In genomic region chr3L:1247627-1248295, dm6 we compare ENCODE assay signal across 1 fruit fly cellular context.
TF ChIP-seq lines count a peak whose summit lies in the region.

Gene Psf1, minus strand, starts transcription at chr3L:1247677.
Gene Sac1, plus strand, starts transcription at chr3L:1247817.

TF ChIP-seq in whole organism, embryonic, 481 proteins besides CTCF, POLR2A, EP300 and RAD21 (continued from another document and continues in another):
- TF ChIP-seq Sox102F (GFP tag; optimal IDR thresholded peaks at IDR 0.05; lab: Kevin White, UChicago) (peak; percentile 32), BEAF-32 (GFP tag; optimal IDR thresholded peaks at IDR 0.05; lab: Kevin White, UChicago) (peak; percentile 97), otp (GFP tag; IDR thresholded peaks at IDR 0.05; lab: Robert Waterston, UW) (no peak), CG15514 (GFP tag; optimal IDR thresholded peaks at IDR 0.05; lab: Kevin White, UChicago) (peak; percentile 56), D (optimal IDR thresholded peaks at IDR 0.05; lab: Kevin White, UChicago) (peak; percentile 5), D (GFP tag; optimal IDR thresholded peaks at IDR 0.05; lab: Kevin White, UChicago) (no peak), Xrp1 (GFP tag; IDR thresholded peaks at IDR 0.05; lab: Robert Waterston, UW) (peak; percentile 45; the same call in 1 of the 2 replicates), CG6683 (GFP tag; optimal IDR thresholded peaks at IDR 0.05; lab: Kevin White, UChicago) (no peak), Fer1 (GFP tag; optimal IDR thresholded peaks at IDR 0.05; lab: Kevin White, UChicago) (no peak), CG12104 (GFP tag; optimal IDR thresholded peaks at IDR 0.05; lab: Kevin White, UChicago) (no peak), crp (GFP tag; optimal IDR thresholded peaks at IDR 0.05; lab: Kevin White, UChicago) (peak in 1 of 2 experiments; percentile 12), CG14441 (GFP tag; IDR thresholded peaks at IDR 0.05; lab: Robert Waterston, UW) (peak; percentile 13; the same call in 1 of the 2 replicates), CG4282 (GFP tag; optimal IDR thresholded peaks at IDR 0.05; lab: Kevin White, UChicago) (no peak), sob (GFP tag; IDR thresholded peaks at IDR 0.05; lab: Robert Waterston, UW) (no peak; the same call in 1 of the 2 replicates), CG33557 (GFP tag; optimal IDR thresholded peaks at IDR 0.05; lab: Kevin White, UChicago) (peak; percentile 50), E2f1 (GFP tag; IDR thresholded peaks at IDR 0.05; lab: Robert Waterston, UW) (peak; percentile 62), salm (tag; optimal IDR thresholded peaks at IDR 0.05; lab: Kevin White, UChicago) (no peak), Fer2 (tag; optimal IDR thresholded peaks at IDR 0.05; lab: Kevin White, UChicago) (no peak), CG3163 (GFP tag; optimal IDR thresholded peaks at IDR 0.05; lab: Kevin White, UChicago) (peak; percentile 32), CG6254 (GFP tag; optimal IDR thresholded peaks at IDR 0.05; lab: Kevin White, UChicago) (no peak), toy (GFP tag; IDR thresholded peaks at IDR 0.05; lab: Robert Waterston, UW) (no peak), CG17568 (GFP tag; optimal IDR thresholded peaks at IDR 0.05; lab: Kevin White, UChicago) (no peak), Sin3A (optimal IDR thresholded peaks at IDR 0.05; lab: Kevin White, UChicago) (peak; percentile 99), Hsf (GFP tag; optimal IDR thresholded peaks at IDR 0.05; lab: Kevin White, UChicago) (peak; percentile 57), CG2116 (GFP tag; optimal IDR thresholded peaks at IDR 0.05; lab: Kevin White, UChicago) (peak; percentile 61), CG34376 (GFP tag; optimal IDR thresholded peaks at IDR 0.05; lab: Kevin White, UChicago) (no peak), Dfd (GFP tag; optimal IDR thresholded peaks at IDR 0.05; lab: Kevin White, UChicago) (no peak), Camta (GFP tag; optimal IDR thresholded peaks at IDR 0.05; lab: Kevin White, UChicago) (peak; percentile 2), Deaf1 (tag; optimal IDR thresholded peaks at IDR 0.05; lab: Kevin White, UChicago) (no peak), CG11093 (GFP tag; IDR thresholded peaks at IDR 0.05; lab: Robert Waterston, UW) (no peak), CG12942 (GFP tag; optimal IDR thresholded peaks at IDR 0.05; lab: Kevin White, UChicago) (peak; percentile 8), Eip74EF (GFP tag; optimal IDR thresholded peaks at IDR 0.05; lab: Kevin White, UChicago) (no peak), dimm (GFP tag; IDR thresholded peaks at IDR 0.05; lab: Robert Waterston, UW) (no peak), repo (GFP tag; optimal IDR thresholded peaks at IDR 0.05; lab: Kevin White, UChicago) (peak; percentile 27), emc (GFP tag; optimal IDR thresholded peaks at IDR 0.05; lab: Kevin White, UChicago) (no peak), CG7786 (GFP tag; optimal IDR thresholded peaks at IDR 0.05; lab: Kevin White, UChicago) (peak; percentile 55), her (GFP tag; optimal IDR thresholded peaks at IDR 0.05; lab: Kevin White, UChicago) (no peak), tna (GFP tag; IDR thresholded peaks at IDR 0.05; lab: Robert Waterston, UW; ENCODE audit: partially characterized antibody) (peak; percentile 60), fu2 (GFP tag; optimal IDR thresholded peaks at IDR 0.05; lab: Kevin White, UChicago) (peak; percentile 77), CG3995 (GFP tag; optimal IDR thresholded peaks at IDR 0.05; lab: Kevin White, UChicago) (peak; percentile 88), Side (GFP tag; optimal IDR thresholded peaks at IDR 0.05; lab: Kevin White, UChicago) (no peak), CG15479 (GFP tag; optimal IDR thresholded peaks at IDR 0.05; lab: Kevin White, UChicago) (no peak), CG12744 (GFP tag; optimal IDR thresholded peaks at IDR 0.05; lab: Kevin White, UChicago) (no peak), CG1647 (GFP tag; optimal IDR thresholded peaks at IDR 0.05; lab: Kevin White, UChicago) (peak; percentile 47), CG10959 (GFP tag; IDR thresholded peaks at IDR 0.05; lab: Robert Waterston, UW) (peak; percentile 84), CG1792 (GFP tag; optimal IDR thresholded peaks at IDR 0.05; lab: Kevin White, UChicago) (peak; percentile 4), CG4820 (GFP tag; optimal IDR thresholded peaks at IDR 0.05; lab: Kevin White, UChicago) (peak; percentile 36), CG1233 (GFP tag; optimal IDR thresholded peaks at IDR 0.05; lab: Kevin White, UChicago) (no peak), inv (GFP tag; IDR thresholded peaks at IDR 0.05; lab: Robert Waterston, UW; ENCODE audit: partially characterized antibody) (peak; percentile 85), HLH3B (GFP tag; IDR thresholded peaks at IDR 0.05; lab: Robert Waterston, UW) (no peak), Mrtf (GFP tag; IDR thresholded peaks at IDR 0.05; lab: Robert Waterston, UW) (no peak), pb (GFP tag; optimal IDR thresholded peaks at IDR 0.05; lab: Kevin White, UChicago) (peak; percentile 4), Spps (tag; optimal IDR thresholded peaks at IDR 0.05; lab: Kevin White, UChicago) (no peak), CG3838 (GFP tag; optimal IDR thresholded peaks at IDR 0.05; lab: Kevin White, UChicago) (no peak), CG7963 (GFP tag; IDR thresholded peaks at IDR 0.05; lab: Robert Waterston, UW; ENCODE audit: partially characterized antibody) (no peak), br (optimal IDR thresholded peaks at IDR 0.05; lab: Kevin White, UChicago) (no peak), sc (optimal IDR thresholded peaks at IDR 0.05; lab: Kevin White, UChicago) (no peak), sc (GFP tag; optimal IDR thresholded peaks at IDR 0.05; lab: Kevin White, UChicago) (no peak), Dip3 (GFP tag; optimal IDR thresholded peaks at IDR 0.05; lab: Kevin White, UChicago) (peak; percentile 46), CG8944 (GFP tag; optimal IDR thresholded peaks at IDR 0.05; lab: Kevin White, UChicago) (peak; percentile 59), cato (GFP tag; optimal IDR thresholded peaks at IDR 0.05; lab: Kevin White, UChicago; ENCODE audit: borderline replicate concordance) (peak; percentile 14), MTF-1 (GFP tag; optimal IDR thresholded peaks at IDR 0.05; lab: Kevin White, UChicago; ENCODE audit: borderline replicate concordance) (no peak), Atf-2 (GFP tag; optimal IDR thresholded peaks at IDR 0.05; lab: Kevin White, UChicago) (peak; percentile 28), ERR (GFP tag; optimal IDR thresholded peaks at IDR 0.05; lab: Kevin White, UChicago) (no peak), CG3847 (GFP tag; IDR thresholded peaks at IDR 0.05; lab: Robert Waterston, UW) (peak; percentile 55), hth (optimal IDR thresholded peaks at IDR 0.05; lab: Kevin White, UChicago) (no peak), CG9797 (GFP tag; optimal IDR thresholded peaks at IDR 0.05; lab: Kevin White, UChicago) (peak; percentile 69), CG2889 (GFP tag; IDR thresholded peaks at IDR 0.05; lab: Robert Waterston, UW) (no peak), cg (GFP tag; optimal IDR thresholded peaks at IDR 0.05; lab: Kevin White, UChicago) (no peak), Hr39 (optimal IDR thresholded peaks at IDR 0.05; lab: Kevin White, UChicago) (no peak), CG11695 (GFP tag; IDR thresholded peaks at IDR 0.05; lab: Robert Waterston, UW) (no peak), CG6272 (GFP tag; IDR thresholded peaks at IDR 0.05; lab: Robert Waterston, UW) (peak; percentile 49; the same call in 1 of the 2 replicates), hb (GFP tag; IDR thresholded peaks at IDR 0.05; lab: Robert Waterston, UW; ENCODE audit: partially characterized antibody) (peak; percentile 74), CG10431 (GFP tag; optimal IDR thresholded peaks at IDR 0.05; lab: Kevin White, UChicago) (no peak), ssp (GFP tag; IDR thresholded peaks at IDR 0.05; lab: Robert Waterston, UW) (peak; percentile 91), Oli (tag; optimal IDR thresholded peaks at IDR 0.05; lab: Kevin White, UChicago) (no peak), CG31441 (GFP tag; IDR thresholded peaks at IDR 0.05; lab: Robert Waterston, UW) (no peak; the same call in 1 of the 2 replicates), MBD-R2 (GFP tag; IDR thresholded peaks at IDR 0.05; lab: Robert Waterston, UW) (peak; percentile 65; the same call in 1 of the 2 replicates), zen (tag; optimal IDR thresholded peaks at IDR 0.05; lab: Kevin White, UChicago) (peak; percentile 22), Blimp-1 (GFP tag; optimal IDR thresholded peaks at IDR 0.05; lab: Kevin White, UChicago) (no peak), CG7556 (GFP tag; optimal IDR thresholded peaks at IDR 0.05; lab: Kevin White, UChicago) (no peak), gt (GFP tag; IDR thresholded peaks at IDR 0.05; lab: Robert Waterston, UW) (no peak), H15 (GFP tag; IDR thresholded peaks at IDR 0.05; lab: Robert Waterston, UW) (no peak), nerfin-1 (tag; optimal IDR thresholded peaks at IDR 0.05; lab: Kevin White, UChicago) (peak; percentile 50), D19A (tag; optimal IDR thresholded peaks at IDR 0.05; lab: Kevin White, UChicago) (no peak), gfzf (GFP tag; optimal IDR thresholded peaks at IDR 0.05; lab: Kevin White, UChicago) (peak; percentile 56), CG17359 (tag; optimal IDR thresholded peaks at IDR 0.05; lab: Kevin White, UChicago) (no peak), CG17328 (GFP tag; IDR thresholded peaks at IDR 0.05; lab: Robert Waterston, UW) (no peak), Myb (GFP tag; optimal IDR thresholded peaks at IDR 0.05; lab: Kevin White, UChicago) (peak; percentile 35), btn (GFP tag; optimal IDR thresholded peaks at IDR 0.05; lab: Kevin White, UChicago) (no peak), luna (GFP tag; optimal IDR thresholded peaks at IDR 0.05; lab: Kevin White, UChicago) (no peak), ATbp (GFP tag; optimal IDR thresholded peaks at IDR 0.05; lab: Kevin White, UChicago) (no peak), wor (GFP tag; IDR thresholded peaks at IDR 0.05; lab: Robert Waterston, UW) (no peak), CG9215 (GFP tag; IDR thresholded peaks at IDR 0.05; lab: Robert Waterston, UW) (peak; percentile 51), CG13775 (GFP tag; optimal IDR thresholded peaks at IDR 0.05; lab: Kevin White, UChicago) (peak; percentile 50), lmd (GFP tag; IDR thresholded peaks at IDR 0.05; lab: Robert Waterston, UW) (no peak; the same call in 1 of the 2 replicates), ewg (GFP tag; optimal IDR thresholded peaks at IDR 0.05; lab: Kevin White, UChicago) (peak; percentile 28), yki (optimal IDR thresholded peaks at IDR 0.05; lab: Kevin White, UChicago) (no peak), CG30403 (GFP tag; optimal IDR thresholded peaks at IDR 0.05; lab: Kevin White, UChicago) (peak; percentile 64), twi (tag; optimal IDR thresholded peaks at IDR 0.05; lab: Kevin White, UChicago) (no peak), Ada2b (GFP tag; IDR thresholded peaks at IDR 0.05; lab: Robert Waterston, UW) (no peak; the same call in 1 of the 2 replicates), row (GFP tag; IDR thresholded peaks at IDR 0.05; lab: Robert Waterston, UW) (peak; percentile 92), CG11456 (GFP tag; IDR thresholded peaks at IDR 0.05; lab: Robert Waterston, UW) (peak; percentile 34; the same call in 1 of the 3 replicates), phol (tag; optimal IDR thresholded peaks at IDR 0.05; lab: Kevin White, UChicago) (peak; percentile 76), dan (GFP tag; IDR thresholded peaks at IDR 0.05; lab: Robert Waterston, UW) (no peak), stwl (tag; optimal IDR thresholded peaks at IDR 0.05; lab: Kevin White, UChicago) (peak; percentile 42), ac (GFP tag; optimal IDR thresholded peaks at IDR 0.05; lab: Kevin White, UChicago) (no peak), mld (GFP tag; IDR thresholded peaks at IDR 0.05; lab: Robert Waterston, UW; ENCODE audit: partially characterized antibody) (peak; percentile 54; the same call in 1 of the 3 replicates), slou (GFP tag; optimal IDR thresholded peaks at IDR 0.05; lab: Kevin White, UChicago) (no peak), Sox100B (GFP tag; optimal IDR thresholded peaks at IDR 0.05; lab: Kevin White, UChicago) (no peak), Oaz (GFP tag; IDR thresholded peaks at IDR 0.05; lab: Robert Waterston, UW) (no peak), Jarid2 (GFP tag; optimal IDR thresholded peaks at IDR 0.05; lab: Kevin White, UChicago) (no peak), CG4617 (GFP tag; optimal IDR thresholded peaks at IDR 0.05; lab: Kevin White, UChicago; ENCODE audit: borderline replicate concordance) (peak; percentile 94), CG4404 (GFP tag; IDR thresholded peaks at IDR 0.05; lab: Robert Waterston, UW) (no peak; the same call in 1 of the 2 replicates), unpg (GFP tag; optimal IDR thresholded peaks at IDR 0.05; lab: Kevin White, UChicago) (no peak), sim (GFP tag; IDR thresholded peaks at IDR 0.05; lab: Robert Waterston, UW) (no peak), CG7928 (GFP tag; optimal IDR thresholded peaks at IDR 0.05; lab: Kevin White, UChicago) (peak; percentile 10), CG13287 (GFP tag; IDR thresholded peaks at IDR 0.05; lab: Robert Waterston, UW; ENCODE audit: partially characterized antibody) (peak; percentile 88), sens-2 (GFP tag; IDR thresholded peaks at IDR 0.05; lab: Robert Waterston, UW) (no peak), CG34422 (GFP tag; IDR thresholded peaks at IDR 0.05; lab: Robert Waterston, UW) (peak; percentile 58; the same call in 1 of the 3 replicates), Gug (GFP tag; IDR thresholded peaks at IDR 0.05; lab: Robert Waterston, UW) (peak; percentile 29; the same call in 1 of the 4 replicates), H2.0 (GFP tag; IDR thresholded peaks at IDR 0.05; lab: Robert Waterston, UW) (0 out of 2 replicates have a peak, but pooled peaks have one; percentile 24), bigmax (GFP tag; optimal IDR thresholded peaks at IDR 0.05; lab: Kevin White, UChicago) (no peak), Meics (GFP tag; optimal IDR thresholded peaks at IDR 0.05; lab: Kevin White, UChicago) (peak; percentile 23), CG3281 (GFP tag; optimal IDR thresholded peaks at IDR 0.05; lab: Kevin White, UChicago) (no peak), CG3065 (GFP tag; optimal IDR thresholded peaks at IDR 0.05; lab: Kevin White, UChicago) (peak; percentile 41), CG18764 (GFP tag; optimal IDR thresholded peaks at IDR 0.05; lab: Kevin White, UChicago) (peak; percentile 40), Doc3 (GFP tag; IDR thresholded peaks at IDR 0.05; lab: Robert Waterston, UW; ENCODE audit: partially characterized antibody) (peak; percentile 91), zen2 (GFP tag; IDR thresholded peaks at IDR 0.05; lab: Robert Waterston, UW; ENCODE audit: partially characterized antibody) (peak; percentile 53; the same call in 1 of the 3 replicates), TFAM (GFP tag; optimal IDR thresholded peaks at IDR 0.05; lab: Kevin White, UChicago) (no peak), CG11696 (GFP tag; IDR thresholded peaks at IDR 0.05; lab: Robert Waterston, UW) (no peak), en (GFP tag; optimal IDR thresholded peaks at IDR 0.05; lab: Kevin White, UChicago) (no peak)
